Worm (Caenorhabditis elegans): ENCODE results near the gene Y56A3A.33.
A peak's percentile ranks its signal among the peaks of the same experiment; 100 is the strongest.

The Y56A3A.33 gene

DNA sequence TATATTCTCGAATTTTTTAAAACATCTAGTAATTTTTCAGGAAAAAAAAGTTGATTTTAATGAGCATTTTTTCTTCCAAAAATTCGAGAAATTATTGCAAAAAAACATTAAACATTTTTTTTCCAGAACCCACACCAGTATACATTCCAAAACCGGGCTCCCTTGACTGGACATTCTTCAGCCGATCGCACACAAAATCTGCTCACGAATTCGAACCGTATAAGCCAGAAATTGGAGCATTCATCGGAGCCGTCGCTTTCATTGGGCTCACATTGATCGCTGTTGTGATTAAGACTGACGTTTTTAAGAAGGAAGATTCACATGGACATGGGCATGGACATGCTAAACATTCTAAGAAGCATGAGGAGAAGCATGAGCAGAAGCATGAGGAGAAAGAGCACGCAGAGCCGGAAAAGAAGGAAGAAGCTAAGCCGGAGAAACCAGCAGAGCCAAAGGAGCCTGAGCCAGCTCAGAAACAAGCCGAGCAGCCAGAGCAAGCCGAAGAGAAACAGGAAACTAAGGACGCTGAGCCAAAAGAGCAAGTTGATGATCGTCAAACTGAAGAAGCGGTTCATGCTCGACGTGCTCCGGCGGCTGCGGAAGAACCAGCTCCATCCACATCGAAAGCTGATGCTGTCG is 11.0 kb downstream of the Y56A3A.33 start:
- no peak for TF ChIP-seq nhr-41 (GFP tag; IDR thresholded peaks at IDR 0.05)
- peak; percentile 82 for TF ChIP-seq set-16 (GFP tag; IDR thresholded peaks at IDR 0.05)
- TF ChIP-seq F26F4.8 (GFP tag; conservative IDR thresholded peaks at IDR 0.05): no peak
- TF ChIP-seq fkh-10 (GFP tag; optimal IDR thresholded peaks at IDR 0.05): no peak
- TF ChIP-seq lin-15B (tag; optimal IDR thresholded peaks at IDR 0.05): no peak
- peak in 1 of 2 experiments; percentile 94 for TF ChIP-seq unc-62 (GFP tag; optimal IDR thresholded peaks at IDR 0.05 in 1 of 2)
- no peak for TF ChIP-seq unc-62 (tag; optimal IDR thresholded peaks at IDR 0.05)
- no peak for TF ChIP-seq ces-1 (GFP tag; optimal IDR thresholded peaks at IDR 0.05)
- no peak for TF ChIP-seq zfp-2 (tag; optimal IDR thresholded peaks at IDR 0.05)
- TF ChIP-seq daf-8 (GFP tag; IDR thresholded peaks at IDR 0.05): no peak

ce11 chrIII:11989823-11990222 is 12.9 kb downstream of the Y56A3A.33 start, which contains the start of gene wah-1:
Gene wah-1 (plus strand): TSS chrIII:11990167.
- peak; percentile 32 for TF ChIP-seq dve-1 (tag; optimal IDR thresholded peaks at IDR 0.05; ENCODE audit: insufficient read depth)
- no peak for TF ChIP-seq daf-12 (tag; optimal IDR thresholded peaks at IDR 0.05)
- peak in 1 of 2 experiments; percentile 28 for TF ChIP-seq daf-16 (GFP tag; optimal IDR thresholded peaks at IDR 0.05)
- TF ChIP-seq daf-16 (tag; optimal IDR thresholded peaks at IDR 0.05): peak; percentile 96
- no peak for TF ChIP-seq dmd-6 (GFP tag; IDR thresholded peaks at IDR 0.05)
- no peak for TF ChIP-seq tra-1 (GFP tag; IDR thresholded peaks at IDR 0.05)
- TF ChIP-seq R02D3.7 (tag; optimal IDR thresholded peaks at IDR 0.05): no peak
- peak; percentile 59 for TF ChIP-seq ama-1 (optimal IDR thresholded peaks at IDR 0.05)
- no peak for TF ChIP-seq unc-62 (GFP tag; optimal IDR thresholded peaks at IDR 0.05 in 1 of 2)
- no peak for TF ChIP-seq unc-62 (tag; optimal IDR thresholded peaks at IDR 0.05)
- no peak for TF ChIP-seq pha-4 (GFP tag; IDR thresholded peaks at IDR 0.05)
- TF ChIP-seq pha-4 (tag; optimal IDR thresholded peaks at IDR 0.05): peak; percentile 42
- TF ChIP-seq sdz-12 (GFP tag; optimal IDR thresholded peaks at IDR 0.05): no peak
- TF ChIP-seq D1046.2 (GFP tag; IDR thresholded peaks at IDR 0.05): no peak
- peak; percentile 87 for TF ChIP-seq hlh-30 (tag; optimal IDR thresholded peaks at IDR 0.05; ENCODE audit: insufficient read depth)
- TF ChIP-seq zip-2 (tag; optimal IDR thresholded peaks at IDR 0.05): no peak
- TF ChIP-seq ctbp-1 (GFP tag; IDR thresholded peaks at IDR 0.05): no peak
- peak; percentile 41 for TF ChIP-seq lin-38 (GFP tag; IDR thresholded peaks at IDR 0.05)
- TF ChIP-seq pqm-1 (tag; optimal IDR thresholded peaks at IDR 0.05): no peak
- TF ChIP-seq mdl-1 (tag; optimal IDR thresholded peaks at IDR 0.05): peak in 1 of 2 experiments; percentile 74
- no peak for TF ChIP-seq skn-1 (tag; optimal IDR thresholded peaks at IDR 0.05)
- peak in 1 of 2 experiments; percentile 2 for TF ChIP-seq lsy-2 (tag; optimal IDR thresholded peaks at IDR 0.05)

DNA sequence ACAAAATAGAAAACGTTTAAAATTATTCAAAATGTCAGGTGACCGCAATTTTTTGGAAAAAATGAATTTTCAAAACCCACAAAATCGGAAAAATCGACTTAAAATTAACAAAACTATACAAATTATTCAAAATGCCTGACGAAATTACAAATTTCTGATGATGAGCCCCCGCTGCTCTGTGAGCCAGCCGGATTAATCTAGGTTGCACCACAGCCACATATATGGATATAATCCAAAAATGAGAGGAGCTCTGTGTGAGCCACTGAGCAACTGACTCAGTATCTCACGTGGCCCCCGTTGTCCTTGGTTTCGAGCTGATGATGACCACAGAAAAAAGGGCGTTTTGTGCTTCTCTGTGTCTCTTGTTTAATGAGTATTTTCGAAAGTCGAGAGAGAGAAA is 17.7 kb downstream of the Y56A3A.33 start:
- TF ChIP-seq mxl-3 (GFP tag; optimal IDR thresholded peaks at IDR 0.05) (no peak), D1046.2 (GFP tag; IDR thresholded peaks at IDR 0.05) (no peak), nhr-102 (tag; optimal IDR thresholded peaks at IDR 0.05) (no peak)

DNA sequence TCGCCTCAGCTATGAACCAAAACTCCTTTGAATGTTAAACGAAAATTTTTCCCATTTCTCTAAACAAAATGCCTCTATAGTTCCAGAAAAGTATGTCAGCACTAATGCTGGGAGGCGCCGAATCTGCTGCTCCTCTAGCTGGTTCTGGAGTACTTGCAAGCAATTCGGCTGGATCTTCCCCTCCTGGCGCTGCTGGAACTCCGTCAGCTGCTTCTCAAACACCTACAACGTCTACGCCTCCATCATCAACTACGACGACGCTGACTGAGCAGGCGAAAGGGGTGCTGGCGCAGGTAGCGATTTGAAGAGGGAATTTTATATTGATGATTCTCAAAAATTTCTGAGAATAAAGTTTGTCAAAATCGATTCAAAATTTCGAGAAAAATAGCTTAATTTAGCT is 20.3 kb downstream of the Y56A3A.33 start:
- TF ChIP-seq Y5F2A.4 (GFP tag; optimal IDR thresholded peaks at IDR 0.05): no peak
- peak; percentile 71 for TF ChIP-seq aha-1 (tag)
- no peak for TF ChIP-seq saeg-2 (GFP tag; IDR thresholded peaks at IDR 0.05)
- peak; percentile 33; the same call in 1 of the 2 replicates for TF ChIP-seq set-16 (GFP tag; IDR thresholded peaks at IDR 0.05)
- TF ChIP-seq duxl-1 (tag; optimal IDR thresholded peaks at IDR 0.05; ENCODE audit: poor library complexity): no peak
- TF ChIP-seq ces-1 (GFP tag; optimal IDR thresholded peaks at IDR 0.05): no peak
